Fruit fly (Drosophila melanogaster): Measurements from ENCODE around the gene Cpr67Fb.

DNA sequence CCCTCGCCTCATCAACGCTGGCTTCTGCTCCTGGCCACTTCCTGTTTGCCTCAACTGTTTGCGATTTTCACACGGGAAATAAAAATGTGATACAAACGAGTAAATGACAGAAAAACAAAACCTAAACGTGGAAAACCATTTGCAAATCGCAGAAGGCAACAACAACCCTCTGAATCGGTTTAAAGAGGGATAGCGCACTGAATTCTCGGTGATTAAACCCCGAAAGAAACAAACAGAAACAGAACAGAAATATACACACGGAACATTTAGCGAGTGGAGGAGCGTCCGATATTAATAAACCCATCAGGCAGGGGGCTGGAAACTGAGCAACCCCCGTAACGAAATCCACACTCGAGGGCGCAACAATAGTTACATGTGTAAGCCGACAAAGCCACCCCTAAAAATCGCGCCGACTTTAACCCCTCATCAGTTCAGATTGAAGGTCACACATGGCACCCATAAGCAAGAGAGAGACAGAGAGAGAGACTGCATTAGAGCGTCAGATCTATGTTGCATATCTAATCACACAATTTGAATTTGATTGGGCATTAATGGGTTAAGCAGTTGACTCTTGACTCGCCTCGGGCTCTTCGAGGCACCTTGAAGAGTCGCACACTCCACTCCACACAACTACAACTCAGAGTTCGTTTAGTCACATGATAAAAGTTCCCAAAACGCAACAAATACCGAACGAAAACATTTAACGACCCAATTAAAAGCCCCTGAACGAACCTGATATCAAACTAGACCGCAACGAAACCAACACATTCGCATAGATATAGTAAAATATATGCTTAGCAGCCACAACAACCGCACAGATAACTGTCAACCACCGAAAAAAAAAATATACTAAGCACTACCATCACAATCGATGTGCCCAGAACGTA, 32.1 kb upstream of the Cpr67Fb start:
- TF ChIP-seq Gug (GFP tag; IDR thresholded peaks at IDR 0.05) (no peak), Ets21C (GFP tag; optimal IDR thresholded peaks at IDR 0.05) (no peak), Met (GFP tag; optimal IDR thresholded peaks at IDR 0.05) (no peak), Blimp-1 (GFP tag; optimal IDR thresholded peaks at IDR 0.05) (no peak), Sox102F (GFP tag; optimal IDR thresholded peaks at IDR 0.05) (no peak), Sox15 (GFP tag; optimal IDR thresholded peaks at IDR 0.05) (no peak), esn (GFP tag; optimal IDR thresholded peaks at IDR 0.05) (no peak), CG6276 (GFP tag; optimal IDR thresholded peaks at IDR 0.05) (no peak), CG34406 (GFP tag; optimal IDR thresholded peaks at IDR 0.05) (no peak), CG11902 (GFP tag; optimal IDR thresholded peaks at IDR 0.05) (no peak), OdsH (GFP tag; optimal IDR thresholded peaks at IDR 0.05) (no peak), svp (GFP tag) (no peak), Sox14 (GFP tag; optimal IDR thresholded peaks at IDR 0.05) (no peak), spab (GFP tag; optimal IDR thresholded peaks at IDR 0.05) (no peak)

Data from whole organism, prepupa.